Worm (Caenorhabditis elegans) whole organism, L1 larva: Measurements from ENCODE around the gene egl-21.

Experiments used
- C04F5.9 ChIP-seq: sonication (generic microtip); optimal IDR thresholded peaks from 2 replicates; lab custom pipeline; 2016; ENCODE audit warnings: missing genetic modification characterization, missing compliant biosample characterization
- C34B4.2 ChIP-seq: sonication (generic microtip); optimal IDR thresholded peaks from 2 replicates; lab custom pipeline; 2017; ENCODE audit warnings: mild to moderate bottlenecking, missing genetic modification characterization, missing compliant biosample characterization
- Y116A8C.19 ChIP-seq: sonication (generic microtip); optimal IDR thresholded peaks from 2 replicates; lab custom pipeline; 2016; ENCODE audit warnings: missing compliant biosample characterization, missing genetic modification characterization, borderline replicate concordance
- ceh-8 ChIP-seq: fragments of 200-800 bp; sonication (Bioruptor generic); optimal IDR thresholded peaks from 2 replicates; lab custom pipeline; 2018; ENCODE audit warnings: mild to moderate bottlenecking, missing genetic modification characterization, moderate library complexity, missing compliant biosample characterization
- ces-1 ChIP-seq: fragments of 150-350 bp; optimal IDR thresholded peaks from 2 replicates; lab custom pipeline; 2014; ENCODE audit warnings: missing biosample characterization, missing genetic modification reagents, missing genetic modification characterization
- dsc-1 ChIP-seq: sonication (generic microtip); optimal IDR thresholded peaks from 2 replicates; lab custom pipeline; 2016; ENCODE audit warnings: mild to moderate bottlenecking, missing genetic modification characterization, missing compliant biosample characterization
- elt-2 ChIP-seq: sonication (generic microtip); optimal IDR thresholded peaks from 2 replicates; lab custom pipeline; 2016; ENCODE audit warnings: missing genetic modification characterization, mild to moderate bottlenecking, inconsistent platforms, missing compliant biosample characterization, missing genetic modification reagents
- elt-3 ChIP-seq, 6 experiments: fragments of 150-350 bp in 1 of 6; sonication (generic microtip); optimal IDR thresholded peaks; 2 replicates each; lab custom pipeline; 2017 to 2018; ENCODE audit warnings: missing biosample characterization in 6 of 6, missing genetic modification characterization in 6 of 6, inconsistent platforms in 1 of 6
- fkh-10 ChIP-seq: sonication (generic microtip); optimal IDR thresholded peaks from 2 replicates; lab custom pipeline; 2017; ENCODE audit warnings: missing biosample characterization, missing genetic modification reagents, missing genetic modification characterization
- fos-1 ChIP-seq: fragments of 150-350 bp; optimal IDR thresholded peaks from 2 replicates; lab custom pipeline; 2014; ENCODE audit warnings: missing biosample characterization, missing genetic modification characterization
- grh-1 ChIP-seq: fragments of 200-800 bp; sonication (Bioruptor generic); IDR thresholded peaks from 2 replicates; pipeline ENCODE4 v1.3.6; 2022; ENCODE audit warnings: missing genetic modification reagents, missing genetic modification characterization, missing compliant biosample characterization
- lin-13 ChIP-seq: fragments of 150-350 bp; optimal IDR thresholded peaks from 2 replicates; lab custom pipeline; 2014; ENCODE audit warnings: missing biosample characterization, missing genetic modification reagents, missing genetic modification characterization
- lin-14 ChIP-seq: fragments of 200-800 bp; sonication (Bioruptor generic); optimal IDR thresholded peaks from 2 replicates; lab custom pipeline; 2018; ENCODE audit warnings: mild to moderate bottlenecking, missing genetic modification characterization, moderate library complexity, missing compliant biosample characterization
- lin-15B ChIP-seq: fragments of 150-350 bp; sonication (generic microtip); optimal IDR thresholded peaks from 3 replicates; lab custom pipeline; 2014; ENCODE audit warnings: missing biosample characterization, missing genetic modification characterization
- nhr-12 ChIP-seq: sonication (generic microtip); optimal IDR thresholded peaks from 2 replicates; lab custom pipeline; 2017; ENCODE audit warnings: missing biosample characterization, missing genetic modification characterization
- nhr-71 ChIP-seq: sonication (generic microtip); optimal IDR thresholded peaks from 2 replicates; lab custom pipeline; 2016; ENCODE audit warnings: mild to moderate bottlenecking, missing genetic modification characterization, moderate library complexity, missing compliant biosample characterization
- nhr-76 ChIP-seq: sonication (generic microtip); optimal IDR thresholded peaks from 2 replicates; lab custom pipeline; 2017; ENCODE audit warnings: missing biosample characterization, missing genetic modification characterization
- nhr-77 ChIP-seq: fragments of 150-350 bp; optimal IDR thresholded peaks from 2 replicates; lab custom pipeline; 2014; ENCODE audit warnings: missing biosample characterization, missing genetic modification characterization
- nhr-85 ChIP-seq: sonication (generic microtip); peaks from one replicate; lab custom pipeline; 2016; ENCODE audit warnings: missing genetic modification characterization, inconsistent platforms, missing compliant biosample characterization
- nhr-90 ChIP-seq: sonication (generic microtip); optimal IDR thresholded peaks from 2 replicates; lab custom pipeline; 2016; ENCODE audit warnings: mild to moderate bottlenecking, missing genetic modification characterization, missing compliant biosample characterization; ENCODE audit not compliant: poor library complexity
- pqm-1 ChIP-seq: sonication (generic microtip); optimal IDR thresholded peaks from 3 replicates; lab custom pipeline; 2017; ENCODE audit warnings: missing biosample characterization, missing genetic modification characterization
- rnt-1 ChIP-seq: sonication (generic microtip); optimal IDR thresholded peaks from 2 replicates; lab custom pipeline; 2016; ENCODE audit warnings: mild to moderate bottlenecking, missing genetic modification characterization, moderate library complexity, missing compliant biosample characterization
- skn-1 ChIP-seq: fragments of 150-350 bp; optimal IDR thresholded peaks from 2 replicates; lab custom pipeline; 2014; ENCODE audit warnings: missing biosample characterization, missing genetic modification characterization
- sox-4 ChIP-seq: sonication (generic microtip); optimal IDR thresholded peaks from 2 replicates; lab custom pipeline; 2016; ENCODE audit warnings: missing genetic modification characterization, missing compliant biosample characterization
- sptf-1 ChIP-seq: fragments of 150-350 bp; optimal IDR thresholded peaks from 2 replicates; lab custom pipeline; 2014; ENCODE audit warnings: missing biosample characterization, missing genetic modification characterization
- unc-130 ChIP-seq: fragments of 150-350 bp; optimal IDR thresholded peaks from 2 replicates; lab custom pipeline; 2017; ENCODE audit warnings: missing biosample characterization, missing genetic modification characterization, inconsistent platforms
- unc-30 ChIP-seq: sonication (generic microtip); optimal IDR thresholded peaks from 2 replicates; lab custom pipeline; 2017; ENCODE audit warnings: missing biosample characterization, missing genetic modification characterization
- zag-1 ChIP-seq: fragments of 150-350 bp; optimal IDR thresholded peaks from 2 replicates; lab custom pipeline; 2014; ENCODE audit warnings: missing biosample characterization, missing genetic modification characterization
- ztf-4 ChIP-seq: fragments of 150-350 bp; optimal IDR thresholded peaks from 2 replicates; lab custom pipeline; 2014; ENCODE audit warnings: missing biosample characterization, missing genetic modification characterization

Gene egl-21

DNA sequence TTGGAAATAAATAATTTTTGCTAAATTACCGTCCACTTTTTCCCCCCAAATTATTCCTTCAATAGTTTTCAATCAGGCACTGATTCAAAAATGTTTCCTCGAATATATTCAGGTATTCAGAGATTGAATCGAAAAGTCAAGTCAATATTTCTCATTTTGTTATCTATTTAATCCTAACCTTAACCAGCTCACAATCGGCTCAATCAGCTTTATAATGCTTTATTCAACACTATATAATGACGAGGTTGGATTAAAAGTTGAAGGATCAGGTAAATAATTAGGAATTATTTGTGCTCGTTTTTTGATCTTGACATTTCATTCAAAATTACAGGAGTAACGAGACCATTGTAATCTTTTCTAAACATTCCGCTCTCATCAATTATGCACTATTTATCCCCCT is 51.1 kb downstream of the egl-21 start:
- no peak for TF ChIP-seq unc-130 (tag; lab: Kevin White, UChicago)
- TF ChIP-seq sox-4 (tag; lab: Kevin White, UChicago), result peak; percentile 65
- peak; percentile 64 for TF ChIP-seq dsc-1
- TF ChIP-seq nhr-12, result no peak
- TF ChIP-seq nhr-71 (tag; lab: Kevin White, UChicago), result no peak
- no peak for TF ChIP-seq sptf-1 (tag; lab: Kevin White, UChicago)
- no peak for TF ChIP-seq nhr-77 (tag; lab: Kevin White, UChicago)

DNA sequence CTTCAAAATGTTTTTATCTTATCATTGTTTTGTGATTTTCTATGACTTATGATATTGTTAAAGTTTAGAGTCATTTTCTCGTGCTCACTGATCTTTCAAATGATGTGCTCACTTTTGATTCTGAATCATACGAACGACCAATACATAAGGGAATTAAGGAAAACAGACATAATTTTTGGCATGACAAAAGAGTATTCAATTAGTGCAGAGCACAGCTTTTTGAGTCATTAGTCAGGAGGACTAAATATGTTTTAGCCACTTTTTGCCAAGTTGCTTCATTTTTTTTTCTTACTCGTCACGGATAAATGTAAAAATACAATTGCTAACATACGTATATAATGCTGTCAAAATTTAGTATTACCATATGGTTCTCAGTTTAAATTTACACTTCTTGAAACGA is 52.5 kb downstream of the egl-21 start, which contains the start of gene F13B12.2:
TSS of gene F13B12.2 (minus strand) at position 2 of the 400 bp plus-strand sequence.
- TF ChIP-seq lin-14 (peak; percentile 12), fos-1 (tag; lab: Kevin White, UChicago) (no peak), rnt-1 (tag; lab: Kevin White, UChicago) (no peak), ceh-8 (GFP tag; lab: Kevin White, UChicago) (peak; percentile 91), pqm-1 (no peak), lin-13 (no peak), C04F5.9 (no peak), nhr-85 (tag; lab: Kevin White, UChicago) (no peak), fkh-10 (GFP tag; lab: Kevin White, UChicago) (no peak), elt-3 (tag; optimal IDR thresholded peaks at IDR 0.05; lab: Kevin White, UChicago) (no peak), elt-2 (tag; lab: Kevin White, UChicago) (peak; percentile 6), ztf-4 (tag; lab: Kevin White, UChicago) (no peak), skn-1 (tag; lab: Kevin White, UChicago) (no peak), ces-1 (GFP tag; lab: Kevin White, UChicago) (no peak), sox-4 (tag; lab: Kevin White, UChicago) (no peak), C34B4.2 (tag; lab: Kevin White, UChicago) (no peak), lin-15B (tag; lab: Kevin White, UChicago) (no peak), grh-1 (no peak), unc-30 (tag; lab: Kevin White, UChicago) (no peak), nhr-76 (tag; lab: Kevin White, UChicago) (no peak), Y116A8C.19 (no peak), nhr-90 (no peak), unc-130 (tag; lab: Kevin White, UChicago) (no peak), zag-1 (no peak)
- TF ChIP-seq, all 84 proteins: peak for 3
